Worm (Caenorhabditis elegans): Measurements from ENCODE around the gene E02C12.10.

ce11 chrV:9425593-9425992, 47.4 kb upstream of the E02C12.10 start, which contains the start of gene F36D4.5:
- no peak for TF ChIP-seq ceh-9 (tag; optimal IDR thresholded peaks at IDR 0.05)
- TF ChIP-seq ttx-3 (tag; optimal IDR thresholded peaks at IDR 0.05) = no peak
- TF ChIP-seq sox-4 (tag; optimal IDR thresholded peaks at IDR 0.05) = no peak
- no peak for TF ChIP-seq nhr-11 (tag; optimal IDR thresholded peaks at IDR 0.05)
- no peak for TF ChIP-seq Y22D7AL.16 (tag; optimal IDR thresholded peaks at IDR 0.05)
- TF ChIP-seq ama-1 (optimal IDR thresholded peaks at IDR 0.05) = no peak
- no peak for TF ChIP-seq zip-5 (tag; optimal IDR thresholded peaks at IDR 0.05)
- TF ChIP-seq pha-4 (tag; optimal IDR thresholded peaks at IDR 0.05) = no peak
- TF ChIP-seq fkh-6 (tag; optimal IDR thresholded peaks at IDR 0.05) = no peak
- no peak for TF ChIP-seq nhr-232 (tag; optimal IDR thresholded peaks at IDR 0.05)
- no peak for TF ChIP-seq hlh-8 (tag; optimal IDR thresholded peaks at IDR 0.05)
- no peak for TF ChIP-seq fkh-10 (GFP tag; optimal IDR thresholded peaks at IDR 0.05)
- TF ChIP-seq ceh-19 (GFP tag; optimal IDR thresholded peaks at IDR 0.05) = no peak
